Worm (Caenorhabditis elegans) whole organism, midembryonic: ENCODE data around the gene Y37H2A.13.
"Not testable (repeated sequence)": the region's sequence is repeated elsewhere in the genome, so short reads cannot be mapped to it uniquely, and the experiment has no call there.

ENCODE experiments used
- T22C8.4 ChIP-seq: fragments of 200-800 bp; sonication (Bioruptor generic); IDR thresholded peaks from 2 replicates; pipeline ENCODE4 v1.3.6; 2022; ENCODE audit warnings: missing genetic modification characterization, missing compliant biosample characterization
- cog-1 ChIP-seq: sonication (generic microtip); optimal IDR thresholded peaks from 2 replicates; lab custom pipeline; 2016; ENCODE audit warnings: missing genetic modification characterization, missing compliant biosample characterization
- klf-2 ChIP-seq: fragments of 200-800 bp; sonication (Bioruptor generic); conservative IDR thresholded peaks from 2 replicates; pipeline ENCODE4 v1.3.6; 2022; ENCODE audit warnings: missing genetic modification reagents, missing genetic modification characterization, missing compliant biosample characterization
- tab-1 ChIP-seq: fragments of 200-800 bp; sonication (Bioruptor generic); IDR thresholded peaks from 2 replicates; pipeline ENCODE4 v1.3.6; 2022; ENCODE audit warnings: missing genetic modification characterization, missing compliant biosample characterization
- ztf-23 ChIP-seq: fragments of 200-800 bp; sonication (Bioruptor generic); IDR thresholded peaks from 2 replicates; pipeline ENCODE4 v1.3.6; 2022; ENCODE audit warnings: missing genetic modification reagents, missing genetic modification characterization, missing compliant biosample characterization
- ztf-29 ChIP-seq: fragments of 200-800 bp; sonication (Bioruptor generic); IDR thresholded peaks from 2 replicates; pipeline ENCODE4 v1.3.6; 2022; ENCODE audit warnings: missing genetic modification reagents, missing genetic modification characterization, missing compliant biosample characterization

- TF ChIP-seq ztf-23 (GFP tag; lab: Robert Waterston, UW); tab-1 (GFP tag; lab: Robert Waterston, UW); klf-2 (GFP tag; lab: Robert Waterston, UW); ztf-29 (GFP tag; lab: Robert Waterston, UW); cog-1 (tag; lab: Kevin White, UChicago): not testable (repeated sequence)
- TF ChIP-seq T22C8.4 (GFP tag; lab: Robert Waterston, UW) = peak; percentile 82
These were observed 12.9 kb upstream of the Y37H2A.13 start for ce11 chrV:18129663-18130272.
